Worm (Caenorhabditis elegans): ENCODE measurements around the gene F55H2.8.

F55H2.8 gene

ce11 chrIII:9546016-9546659 lies 32.5 kb downstream of the F55H2.8 start, which contains the start of gene unc-16 (continued):
- TF ChIP-seq ztf-11 (tag; optimal IDR thresholded peaks at IDR 0.05), result no peak
- peak; percentile 91 for TF ChIP-seq fkh-10 (GFP tag; optimal IDR thresholded peaks at IDR 0.05)
- TF ChIP-seq ZK546.5 (tag; optimal IDR thresholded peaks at IDR 0.05), result peak in 1 of 2 experiments; percentile 9
- peak; percentile 50; the same call in 1 of the 2 replicates for TF ChIP-seq arid-1 (GFP tag; conservative IDR thresholded peaks at IDR 0.05)
- peak; percentile 86 for TF ChIP-seq ama-1 (optimal IDR thresholded peaks at IDR 0.05)
- peak; percentile 68; the same call in 1 of the 2 replicates for TF ChIP-seq ctbp-1 (GFP tag; IDR thresholded peaks at IDR 0.05)
- peak; percentile 56 for TF ChIP-seq vab-7 (GFP tag; IDR thresholded peaks at IDR 0.05)

ce11 chrIII:9556300-9556699 lies 42.6 kb downstream of the F55H2.8 start, which contains the start of gene ZK1098.11:
TSS of gene ZK1098.11 (plus strand) at chrIII:9556600.
- TF ChIP-seq lin-38 (GFP tag; IDR thresholded peaks at IDR 0.05) (no peak), dve-1 (tag; optimal IDR thresholded peaks at IDR 0.05; ENCODE audit: insufficient read depth) (no peak), lin-39 (tag; optimal IDR thresholded peaks at IDR 0.05) (no peak), R02D3.7 (tag; optimal IDR thresholded peaks at IDR 0.05) (no peak), egl-43 (GFP tag; IDR thresholded peaks at IDR 0.05) (no peak), spr-3 (GFP tag; optimal IDR thresholded peaks at IDR 0.05) (no peak), nhr-10 (tag; optimal IDR thresholded peaks at IDR 0.05) (no peak), dmd-8 (GFP tag; IDR thresholded peaks at IDR 0.05) (no peak), nhr-6 (tag; optimal IDR thresholded peaks at IDR 0.05) (no peak), F44E2.7 (GFP tag; IDR thresholded peaks at IDR 0.05) (no peak), daf-8 (GFP tag; IDR thresholded peaks at IDR 0.05) (no peak), set-16 (GFP tag; IDR thresholded peaks at IDR 0.05) (no peak), egl-27 (tag; optimal IDR thresholded peaks at IDR 0.05) (no peak), hif-1 (tag; optimal IDR thresholded peaks at IDR 0.05) (no peak), dpl-1 (GFP tag; optimal IDR thresholded peaks at IDR 0.05) (no peak), ctbp-1 (GFP tag; IDR thresholded peaks at IDR 0.05) (no peak), daf-12 (tag; optimal IDR thresholded peaks at IDR 0.05) (no peak), saeg-2 (GFP tag; IDR thresholded peaks at IDR 0.05) (no peak)

- TF ChIP-seq daf-19 (GFP tag; conservative IDR thresholded peaks at IDR 0.05) (no peak), hlh-30 (tag; optimal IDR thresholded peaks at IDR 0.05; ENCODE audit: insufficient read depth) (no peak), ceh-20 (GFP tag; IDR thresholded peaks at IDR 0.05) (no peak), zip-2 (tag; optimal IDR thresholded peaks at IDR 0.05) (no peak), T20F7.1 (GFP tag; optimal IDR thresholded peaks at IDR 0.05) (no peak), T26A8.4 (GFP tag; IDR thresholded peaks at IDR 0.05) (no peak), ceh-28 (tag; optimal IDR thresholded peaks at IDR 0.05) (no peak), ztf-11 (tag; optimal IDR thresholded peaks at IDR 0.05) (no peak), D1046.2 (GFP tag; IDR thresholded peaks at IDR 0.05) (no peak), nhr-102 (tag; optimal IDR thresholded peaks at IDR 0.05) (no peak), snpc-4 (tag; optimal IDR thresholded peaks at IDR 0.05) (no peak), F37D6.2 (tag; optimal IDR thresholded peaks at IDR 0.05) (no peak), spr-3 (GFP tag; optimal IDR thresholded peaks at IDR 0.05) (no peak), nhr-76 (tag; optimal IDR thresholded peaks at IDR 0.05) (no peak), mxl-3 (GFP tag; optimal IDR thresholded peaks at IDR 0.05) (no peak), ceh-32 (tag; optimal IDR thresholded peaks at IDR 0.05; ENCODE audit: poor library complexity) (no peak), nhr-25 (tag; optimal IDR thresholded peaks at IDR 0.05; ENCODE audit: borderline replicate concordance, insufficient read depth) (no peak), tag-97 (GFP tag; IDR thresholded peaks at IDR 0.05) (no peak), set-16 (GFP tag; IDR thresholded peaks at IDR 0.05) (no peak)
Measured at ce11 chrIII:9558463-9558862, 44.8 kb downstream of the F55H2.8 start, which contains the start of gene C48B4.6. TSS of gene C48B4.6 (minus strand) at chrIII:9558563.
